Worm (Caenorhabditis elegans) whole organism, L2 larva: ENCODE measurements around the gene C17G1.2.

Experiments used
- alr-1 ChIP-seq: fragments of 150-350 bp; optimal IDR thresholded peaks from 2 replicates; lab custom pipeline; 2014; ENCODE audit warnings: missing biosample characterization, missing genetic modification characterization
- aly-2 ChIP-seq: fragments of 150-350 bp; optimal IDR thresholded peaks from 2 replicates; lab custom pipeline; 2014; ENCODE audit warnings: missing biosample characterization, missing genetic modification characterization
- nhr-11 ChIP-seq: fragments of 150-350 bp; optimal IDR thresholded peaks from 2 replicates; lab custom pipeline; 2014; ENCODE audit warnings: missing biosample characterization, missing genetic modification characterization
- nhr-237 ChIP-seq: fragments of 150-350 bp; optimal IDR thresholded peaks from 2 replicates; lab custom pipeline; 2014; ENCODE audit warnings: missing biosample characterization, missing genetic modification characterization

ce11 chrX:9918997-9919396 lies 2.4 kb upstream of the C17G1.2 start, which contains the start of gene folr-1:
- TF ChIP-seq aly-2 (no peak), nhr-237 (no peak), alr-1 (no peak), nhr-11 (tag; lab: Kevin White, UChicago) (no peak)
